Fruit fly (Drosophila melanogaster) whole organism, prepupa: ENCODE data around the gene CG31445.

Experiments
- CG10631 ChIP-seq: fragments of 200-800 bp; sonication (Bioruptor generic); optimal IDR thresholded peaks from 2 replicates; lab custom pipeline; 2016; ENCODE audit warnings: missing biosample characterization, missing genetic modification characterization
- CG11762 ChIP-seq: fragments of 200-800 bp; sonication (Bioruptor generic); optimal IDR thresholded peaks from 3 replicates; lab custom pipeline; 2016; ENCODE audit warnings: missing biosample characterization, missing genetic modification characterization; ENCODE audit not compliant: insufficient read depth
- CG11902 ChIP-seq: fragments of 200-800 bp; sonication (Bioruptor generic); optimal IDR thresholded peaks from 3 replicates; lab custom pipeline; 2016; ENCODE audit warnings: missing biosample characterization, missing genetic modification characterization
- CG15336 ChIP-seq: fragments of 200-800 bp; sonication (Bioruptor generic); IDR thresholded peaks from 2 replicates; pipeline ENCODE4 v1.3.6; 2022; ENCODE audit warnings: missing biosample characterization, missing genetic modification characterization
- CG3032 ChIP-seq: fragments of 200-800 bp; optimal IDR thresholded peaks from 2 replicates; lab custom pipeline; 2019; ENCODE audit warnings: missing biosample characterization, mild to moderate bottlenecking, missing genetic modification characterization, moderate library complexity
- CG31627 ChIP-seq: fragments of 200-800 bp; sonication (Bioruptor generic); optimal IDR thresholded peaks from 3 replicates; lab custom pipeline; 2016; ENCODE audit warnings: missing biosample characterization, missing genetic modification characterization
- CG32006 ChIP-seq: fragments of 200-800 bp; sonication (Bioruptor generic); optimal IDR thresholded peaks from 3 replicates; lab custom pipeline; 2017; ENCODE audit warnings: missing biosample characterization, mild to moderate bottlenecking, missing genetic modification characterization
- CG34406 ChIP-seq: fragments of 200-800 bp; sonication (Bioruptor generic); optimal IDR thresholded peaks from 3 replicates; lab custom pipeline; 2016; ENCODE audit warnings: missing biosample characterization, missing genetic modification characterization
- CG3919 ChIP-seq: fragments of 200-800 bp; sonication (Bioruptor generic); optimal IDR thresholded peaks from 3 replicates; lab custom pipeline; 2016; ENCODE audit warnings: missing biosample characterization, missing genetic modification characterization
- CG4318 ChIP-seq: fragments of 200-800 bp; sonication (Bioruptor generic); optimal IDR thresholded peaks from 3 replicates; lab custom pipeline; 2017; ENCODE audit warnings: missing biosample characterization, mild to moderate bottlenecking, missing genetic modification characterization
- CG6276 ChIP-seq: fragments of 200-800 bp; sonication (Bioruptor generic); optimal IDR thresholded peaks from 2 replicates; lab custom pipeline; 2017; ENCODE audit warnings: missing biosample characterization, mild to moderate bottlenecking, missing genetic modification characterization
- CG6792 ChIP-seq: fragments of 200-800 bp; sonication (Bioruptor generic); optimal IDR thresholded peaks from 3 replicates; lab custom pipeline; 2016; ENCODE audit warnings: missing biosample characterization, missing genetic modification characterization
- CG6808 ChIP-seq: fragments of 200-800 bp; sonication (Bioruptor generic); optimal IDR thresholded peaks from 3 replicates; lab custom pipeline; 2017; ENCODE audit warnings: missing biosample characterization, missing genetic modification characterization, mild to moderate bottlenecking, moderate library complexity, missing genetic modification reagents
- CG6854 ChIP-seq: fragments of 200-800 bp; sonication (Bioruptor generic); optimal IDR thresholded peaks from 2 replicates; lab custom pipeline; 2017; ENCODE audit warnings: missing biosample characterization, mild to moderate bottlenecking, missing genetic modification characterization
- CG8119 ChIP-seq: fragments of 200-800 bp; sonication (Bioruptor generic); IDR thresholded peaks from 3 replicates; pipeline ENCODE4 v1.3.6; 2022; ENCODE audit warnings: missing biosample characterization, missing genetic modification characterization
- CG8319 ChIP-seq: fragments of 200-800 bp; sonication (Bioruptor generic); optimal IDR thresholded peaks from 3 replicates; lab custom pipeline; 2016; ENCODE audit warnings: missing biosample characterization, missing genetic modification characterization
- CG8632 ChIP-seq: fragments of 200-800 bp; sonication (Bioruptor generic); optimal IDR thresholded peaks from 3 replicates; lab custom pipeline; 2016; ENCODE audit warnings: missing biosample characterization, missing genetic modification characterization
- CG9139 ChIP-seq: fragments of 200-800 bp; sonication (Bioruptor generic); optimal IDR thresholded peaks from 3 replicates; lab custom pipeline; 2017; ENCODE audit warnings: missing biosample characterization, mild to moderate bottlenecking, missing genetic modification characterization
- Eip75B ChIP-seq: fragments of 200-800 bp; sonication (Bioruptor generic); optimal IDR thresholded peaks from 3 replicates; lab custom pipeline; 2016; ENCODE audit warnings: missing biosample characterization, missing genetic modification characterization
- Eip78C ChIP-seq: fragments of 200-800 bp; sonication (Bioruptor generic); peaks from one replicate; lab custom pipeline; 2016; ENCODE audit warnings: missing biosample characterization, missing genetic modification characterization
- Eip93F ChIP-seq: fragments of 200-800 bp; sonication (Bioruptor generic); optimal IDR thresholded peaks from 2 replicates; lab custom pipeline; 2016; ENCODE audit warnings: missing biosample characterization, mild to moderate bottlenecking, missing genetic modification characterization
- Ets21C ChIP-seq: fragments of 200-800 bp; sonication (Bioruptor generic); optimal IDR thresholded peaks from 3 replicates; lab custom pipeline; 2016; ENCODE audit warnings: missing biosample characterization, missing genetic modification characterization
- Gug ChIP-seq: fragments of 200-800 bp; sonication (Bioruptor generic); IDR thresholded peaks from 2 replicates; pipeline ENCODE4 v1.3.6; 2022; ENCODE audit warnings: missing biosample characterization, missing genetic modification characterization
- Hr39 ChIP-seq: fragments of 200-800 bp; sonication (Bioruptor generic); optimal IDR thresholded peaks from 2 replicates; lab custom pipeline; 2016; ENCODE audit warnings: missing biosample characterization, missing genetic modification characterization
- Lpt ChIP-seq: fragments of 200-800 bp; sonication (Bioruptor generic); optimal IDR thresholded peaks from 3 replicates; lab custom pipeline; 2016; ENCODE audit warnings: missing biosample characterization, missing genetic modification characterization
- Met ChIP-seq: fragments of 200-800 bp; sonication (Bioruptor generic); optimal IDR thresholded peaks from 3 replicates; lab custom pipeline; 2016; ENCODE audit warnings: missing biosample characterization, missing genetic modification characterization
- OdsH ChIP-seq: fragments of 200-800 bp; sonication (Bioruptor generic); optimal IDR thresholded peaks from 3 replicates; lab custom pipeline; 2016; ENCODE audit warnings: missing biosample characterization, missing genetic modification characterization
- Smox ChIP-seq: fragments of 200-800 bp; sonication (Bioruptor generic); optimal IDR thresholded peaks from 3 replicates; lab custom pipeline; 2016; ENCODE audit warnings: missing biosample characterization, missing genetic modification characterization
- Sox102F ChIP-seq: fragments of 200-800 bp; sonication (Bioruptor generic); optimal IDR thresholded peaks from 2 replicates; lab custom pipeline; 2016; ENCODE audit warnings: missing biosample characterization, mild to moderate bottlenecking, missing genetic modification characterization
- Sox14 ChIP-seq: fragments of 200-800 bp; sonication (Bioruptor generic); optimal IDR thresholded peaks from 3 replicates; lab custom pipeline; 2016; ENCODE audit warnings: missing biosample characterization, missing genetic modification characterization
- Sox15 ChIP-seq: fragments of 200-800 bp; sonication (Bioruptor generic); optimal IDR thresholded peaks from 3 replicates; lab custom pipeline; 2016; ENCODE audit warnings: missing biosample characterization, missing genetic modification characterization
- achi ChIP-seq: fragments of 200-800 bp; sonication (Bioruptor generic); optimal IDR thresholded peaks from 3 replicates; lab custom pipeline; 2016; ENCODE audit warnings: missing biosample characterization, missing genetic modification characterization
- acj6 ChIP-seq: fragments of 200-800 bp; sonication (Bioruptor generic); optimal IDR thresholded peaks from 3 replicates; lab custom pipeline; 2016; ENCODE audit warnings: missing biosample characterization, missing genetic modification characterization
- cyc ChIP-seq: fragments of 200-800 bp; sonication (Bioruptor generic); optimal IDR thresholded peaks from 3 replicates; lab custom pipeline; 2016; ENCODE audit warnings: missing biosample characterization, missing genetic modification characterization
- dac ChIP-seq: fragments of 200-800 bp; sonication (Bioruptor generic); optimal IDR thresholded peaks from 2 replicates; lab custom pipeline; 2017; ENCODE audit warnings: missing biosample characterization, mild to moderate bottlenecking, missing genetic modification characterization
- dsx ChIP-seq: fragments of 200-800 bp; optimal IDR thresholded peaks from 3 replicates; lab custom pipeline; 2019; ENCODE audit warnings: missing biosample characterization, mild to moderate bottlenecking, missing genetic modification characterization, moderate library complexity; ENCODE audit not compliant: poor library complexity, severe bottlenecking
- eg ChIP-seq: fragments of 200-800 bp; sonication (Bioruptor generic); IDR thresholded peaks from 3 replicates; pipeline ENCODE4 v1.3.6; 2022; ENCODE audit warnings: missing biosample characterization, missing genetic modification characterization
- fd85E ChIP-seq: fragments of 200-800 bp; sonication (Bioruptor generic); optimal IDR thresholded peaks from 3 replicates; lab custom pipeline; 2016; ENCODE audit warnings: missing biosample characterization, missing genetic modification characterization
- lz ChIP-seq: fragments of 200-800 bp; sonication (Bioruptor generic); optimal IDR thresholded peaks from 3 replicates; lab custom pipeline; 2016; ENCODE audit warnings: missing biosample characterization, missing genetic modification characterization
- net ChIP-seq: fragments of 200-800 bp; sonication (Bioruptor generic); optimal IDR thresholded peaks from 3 replicates; lab custom pipeline; 2016; ENCODE audit warnings: missing biosample characterization, missing genetic modification characterization
- pdm3 ChIP-seq: fragments of 200-800 bp; sonication (Bioruptor generic); optimal IDR thresholded peaks from 3 replicates; lab custom pipeline; 2016; ENCODE audit warnings: missing biosample characterization, missing genetic modification characterization
- salr ChIP-seq, 2 experiments: fragments of 200-800 bp; sonication (Bioruptor generic); optimal IDR thresholded peaks; 3 replicates each; lab custom pipeline; 2016 to 2018; ENCODE audit warnings: missing biosample characterization in 2 of 2, missing genetic modification characterization in 2 of 2, mild to moderate bottlenecking in 1 of 2
- ss ChIP-seq, 2 experiments: fragments of 200-800 bp; sonication (Bioruptor generic); optimal IDR thresholded peaks; 2 replicates in 1 of 2; 3 replicates in 1 of 2; lab custom pipeline; 2017 to 2018; ENCODE audit warnings: mild to moderate bottlenecking in 2 of 2, missing biosample characterization in 2 of 2, missing genetic modification characterization in 2 of 2, moderate library complexity in 1 of 2
- svp ChIP-seq: fragments of 200-800 bp; sonication (Bioruptor generic); peaks from one replicate; lab custom pipeline; 2016; ENCODE audit warnings: missing biosample characterization, missing genetic modification characterization
- vri ChIP-seq: fragments of 200-800 bp; sonication (Bioruptor generic); optimal IDR thresholded peaks from 3 replicates; lab custom pipeline; 2016; ENCODE audit warnings: missing biosample characterization, mild to moderate bottlenecking, missing genetic modification characterization

Gene CG31445

dm6 chr3R:29256811-29257439 is 12.3 kb upstream of the CG31445 start (continued):
- TF ChIP-seq CG6792 (GFP tag; lab: Kevin White, UChicago), result peak; percentile 48
- peak; percentile 46 to 58 for TF ChIP-seq ss (GFP tag; optimal IDR thresholded peaks at IDR 0.05; lab: Kevin White, UChicago)
- peak; percentile 15 for TF ChIP-seq CG11902 (GFP tag; lab: Kevin White, UChicago)
- peak; percentile 55 for TF ChIP-seq Hr39 (GFP tag; lab: Kevin White, UChicago)
- peak; percentile 22 for TF ChIP-seq CG32006 (GFP tag; lab: Kevin White, UChicago)
- peak; percentile 57 for TF ChIP-seq net (GFP tag; lab: Kevin White, UChicago)
- TF ChIP-seq Eip93F (GFP tag; lab: Kevin White, UChicago), result no peak
- TF ChIP-seq CG34406 (GFP tag; lab: Kevin White, UChicago), result peak; percentile 68
- TF ChIP-seq CG8119, result 0 out of 3 replicates have a peak, but pooled peaks have one; percentile 38
- TF ChIP-seq cyc (GFP tag; lab: Kevin White, UChicago), result peak; percentile 61
- TF ChIP-seq Eip75B (GFP tag; lab: Kevin White, UChicago), result peak; percentile 59
- peak; percentile 70 for TF ChIP-seq CG31627 (GFP tag; lab: Kevin White, UChicago)
- TF ChIP-seq dsx (GFP tag; lab: Kevin White, UChicago), result peak; percentile 56
- TF ChIP-seq CG6854 (GFP tag; lab: Kevin White, UChicago), result no peak
- peak; percentile 50 for TF ChIP-seq lz
- TF ChIP-seq CG6808 (GFP tag; lab: Kevin White, UChicago), result peak; percentile 65
- TF ChIP-seq CG10631 (GFP tag; lab: Kevin White, UChicago), result peak; percentile 50
- TF ChIP-seq salr (GFP tag; optimal IDR thresholded peaks at IDR 0.05; lab: Kevin White, UChicago), result peak; percentile 3 to 42
- TF ChIP-seq CG11762 (GFP tag; lab: Kevin White, UChicago), result peak; percentile 58
- TF ChIP-seq Gug, result no peak
- no peak for TF ChIP-seq fd85E
- TF ChIP-seq CG6276 (GFP tag; lab: Kevin White, UChicago), result no peak

dm6 chr3R:29255963-29256527 is 11.4 kb upstream of the CG31445 start, which contains the start of gene CG45544:
CG45544 (plus strand) TSS chr3R:29256485.
- TF ChIP-seq OdsH (GFP tag; lab: Kevin White, UChicago) (peak; percentile 91), Met (GFP tag; lab: Kevin White, UChicago) (peak; percentile 96), acj6 (GFP tag; lab: Kevin White, UChicago) (peak; percentile 93), salr (GFP tag; optimal IDR thresholded peaks at IDR 0.05; lab: Kevin White, UChicago) (peak; percentile 79 to 95), Smox (GFP tag; lab: Kevin White, UChicago) (peak; percentile 90), lz (peak; percentile 97), CG9139 (peak; percentile 82), CG34406 (GFP tag; lab: Kevin White, UChicago) (peak; percentile 82), Hr39 (GFP tag; lab: Kevin White, UChicago) (peak; percentile 96), achi (GFP tag; lab: Kevin White, UChicago) (peak; percentile 92), eg (peak; percentile 78), CG32006 (GFP tag; lab: Kevin White, UChicago) (peak; percentile 82), Sox102F (peak; percentile 94), CG8632 (GFP tag; lab: Kevin White, UChicago) (peak; percentile 90), CG3919 (GFP tag; lab: Kevin White, UChicago) (peak; percentile 96), CG6792 (GFP tag; lab: Kevin White, UChicago) (peak; percentile 98), CG6854 (GFP tag; lab: Kevin White, UChicago) (peak; percentile 62), svp (GFP tag; lab: Kevin White, UChicago) (peak; percentile 97), CG6276 (GFP tag; lab: Kevin White, UChicago) (peak; percentile 53), CG11762 (GFP tag; lab: Kevin White, UChicago) (peak; percentile 86), CG6808 (GFP tag; lab: Kevin White, UChicago) (peak; percentile 94), vri (peak; percentile 92), CG3032 (tag; lab: Kevin White, UChicago) (peak; percentile 95), Ets21C (GFP tag; lab: Kevin White, UChicago) (peak; percentile 95), ss (GFP tag; optimal IDR thresholded peaks at IDR 0.05; lab: Kevin White, UChicago) (peak; percentile 88 to 95), Lpt (peak; percentile 75), Eip78C (peak; percentile 98), Sox15 (GFP tag; lab: Kevin White, UChicago) (peak; percentile 87), net (GFP tag; lab: Kevin White, UChicago) (peak; percentile 88), CG4318 (peak; percentile 60), CG10631 (GFP tag; lab: Kevin White, UChicago) (peak; percentile 99), dac (GFP tag; lab: Kevin White, UChicago) (peak; percentile 53), Gug (peak; percentile 94), Sox14 (peak; percentile 97), CG8119 (peak; percentile 81), CG8319 (GFP tag; lab: Kevin White, UChicago) (peak; percentile 91), pdm3 (GFP tag; lab: Kevin White, UChicago) (peak; percentile 93), CG31627 (GFP tag; lab: Kevin White, UChicago) (peak; percentile 95), CG15336 (GFP tag; lab: Robert Waterston, UW) (peak; percentile 70)
